Fruit fly (Drosophila melanogaster): ENCODE data around the gene CG17841.

The CG17841 gene

dm6 chrX:10324836-10325566 lies 42.9 kb upstream of the CG17841 start:
- TF ChIP-seq OdsH (GFP tag; optimal IDR thresholded peaks at IDR 0.05) (peak; percentile 9), h (GFP tag; optimal IDR thresholded peaks at IDR 0.05) (peak; percentile 10), tai (GFP tag; optimal IDR thresholded peaks at IDR 0.05) (peak; percentile 35), Jra (GFP tag; optimal IDR thresholded peaks at IDR 0.05) (peak; percentile 17), dmrt93B (GFP tag; optimal IDR thresholded peaks at IDR 0.05) (peak; percentile 31), Sp1 (GFP tag; optimal IDR thresholded peaks at IDR 0.05) (no peak), br (GFP tag; optimal IDR thresholded peaks at IDR 0.05) (peak; percentile 41), fru (GFP tag; optimal IDR thresholded peaks at IDR 0.05) (peak; percentile 54), usp (GFP tag; optimal IDR thresholded peaks at IDR 0.05) (no peak), woc (GFP tag; optimal IDR thresholded peaks at IDR 0.05) (peak; percentile 13), HLH106 (tag; optimal IDR thresholded peaks at IDR 0.05) (peak; percentile 41), foxo (GFP tag; optimal IDR thresholded peaks at IDR 0.05) (peak in 1 of 2 experiments; percentile 57), N (GFP tag; optimal IDR thresholded peaks at IDR 0.05) (no peak), ey (GFP tag; optimal IDR thresholded peaks at IDR 0.05) (peak; percentile 44), Rel (GFP tag; optimal IDR thresholded peaks at IDR 0.05) (no peak), Rel (tag; optimal IDR thresholded peaks at IDR 0.05) (no peak), rgr (GFP tag; optimal IDR thresholded peaks at IDR 0.05) (peak; percentile 24), Dif (GFP tag; optimal IDR thresholded peaks at IDR 0.05; ENCODE audit: partially characterized antibody) (no peak)

- TF ChIP-seq br (GFP tag; optimal IDR thresholded peaks at IDR 0.05), result no peak
- TF ChIP-seq Rel (GFP tag; optimal IDR thresholded peaks at IDR 0.05), result no peak
- TF ChIP-seq Rel (tag; optimal IDR thresholded peaks at IDR 0.05), result no peak
- TF ChIP-seq Mio (GFP tag; optimal IDR thresholded peaks at IDR 0.05), result no peak
- no peak for TF ChIP-seq N (GFP tag; optimal IDR thresholded peaks at IDR 0.05)
- TF ChIP-seq rgr (GFP tag; optimal IDR thresholded peaks at IDR 0.05), result no peak
- TF ChIP-seq jim (GFP tag; optimal IDR thresholded peaks at IDR 0.05), result no peak
- peak; percentile 13 for TF ChIP-seq ey (GFP tag; optimal IDR thresholded peaks at IDR 0.05)
- TF ChIP-seq dmrt93B (GFP tag; optimal IDR thresholded peaks at IDR 0.05), result no peak
- TF ChIP-seq Jra (GFP tag; optimal IDR thresholded peaks at IDR 0.05), result no peak
- no peak for TF ChIP-seq Abd-B (GFP tag; optimal IDR thresholded peaks at IDR 0.05)
- TF ChIP-seq brk (GFP tag; optimal IDR thresholded peaks at IDR 0.05), result no peak
- peak; percentile 17 for TF ChIP-seq CG9705 (GFP tag; optimal IDR thresholded peaks at IDR 0.05)
- TF ChIP-seq CrebA (GFP tag; optimal IDR thresholded peaks at IDR 0.05; ENCODE audit: borderline replicate concordance), result no peak
- no peak for TF ChIP-seq Sp1 (GFP tag; optimal IDR thresholded peaks at IDR 0.05)
- TF ChIP-seq dl (GFP tag; optimal IDR thresholded peaks at IDR 0.05; ENCODE audit: insufficient read depth in 1 of 2, partially characterized antibody in 2 of 2), result no peak
- no peak for TF ChIP-seq sage (GFP tag; optimal IDR thresholded peaks at IDR 0.05)
- TF ChIP-seq foxo (GFP tag; optimal IDR thresholded peaks at IDR 0.05), result peak in 1 of 2 experiments; percentile 34
- TF ChIP-seq usp (GFP tag; optimal IDR thresholded peaks at IDR 0.05), result no peak
- no peak for TF ChIP-seq woc (GFP tag; optimal IDR thresholded peaks at IDR 0.05)
- TF ChIP-seq fru (GFP tag; optimal IDR thresholded peaks at IDR 0.05), result peak; percentile 24
- no peak for TF ChIP-seq Hr78 (GFP tag; optimal IDR thresholded peaks at IDR 0.05)
- TF ChIP-seq OdsH (GFP tag; optimal IDR thresholded peaks at IDR 0.05), result no peak
- TF ChIP-seq Dfd (GFP tag; optimal IDR thresholded peaks at IDR 0.05), result no peak
- peak; percentile 32 for TF ChIP-seq Hnf4 (GFP tag; optimal IDR thresholded peaks at IDR 0.05)
- no peak for TF ChIP-seq CG32264 (GFP tag; optimal IDR thresholded peaks at IDR 0.05)
- TF ChIP-seq sv (GFP tag; optimal IDR thresholded peaks at IDR 0.05), result no peak
- no peak for TF ChIP-seq Vsx2 (GFP tag; optimal IDR thresholded peaks at IDR 0.05; ENCODE audit: partially characterized antibody)
- TF ChIP-seq Dif (GFP tag; optimal IDR thresholded peaks at IDR 0.05; ENCODE audit: partially characterized antibody), result no peak
- TF ChIP-seq dsf (GFP tag; optimal IDR thresholded peaks at IDR 0.05; ENCODE audit: borderline replicate concordance), result no peak
- TF ChIP-seq psq (GFP tag; optimal IDR thresholded peaks at IDR 0.05), result peak; percentile 69
- no peak for TF ChIP-seq Hr83 (GFP tag; optimal IDR thresholded peaks at IDR 0.05; ENCODE audit: poor library complexity, severe bottlenecking)
- no peak for TF ChIP-seq lola (GFP tag; optimal IDR thresholded peaks at IDR 0.05)
- TF ChIP-seq h (GFP tag; optimal IDR thresholded peaks at IDR 0.05), result no peak
- peak; percentile 69 for TF ChIP-seq tai (GFP tag; optimal IDR thresholded peaks at IDR 0.05)
- TF ChIP-seq GATAd (GFP tag; optimal IDR thresholded peaks at IDR 0.05), result no peak
- no peak for TF ChIP-seq Myc (optimal IDR thresholded peaks at IDR 0.05)
- TF ChIP-seq HLH106 (tag; optimal IDR thresholded peaks at IDR 0.05), result peak; percentile 26
- no peak for TF ChIP-seq pan (optimal IDR thresholded peaks at IDR 0.05)
These were observed 42.1 kb upstream of the CG17841 start, which contains the start of gene alpha-Man-Ia for dm6 chrX:10325567-10326345. Gene alpha-Man-Ia, minus strand, starts transcription at chrX:10325958.

All from whole organism, wandering third instar larva.